Worm (Caenorhabditis elegans): ENCODE data around the gene spig-6.
"Not testable (repeated sequence)": the region's sequence is repeated elsewhere in the genome, so short reads cannot be mapped to it uniquely, and the experiment has no call there.

The spig-6 gene

DNA sequence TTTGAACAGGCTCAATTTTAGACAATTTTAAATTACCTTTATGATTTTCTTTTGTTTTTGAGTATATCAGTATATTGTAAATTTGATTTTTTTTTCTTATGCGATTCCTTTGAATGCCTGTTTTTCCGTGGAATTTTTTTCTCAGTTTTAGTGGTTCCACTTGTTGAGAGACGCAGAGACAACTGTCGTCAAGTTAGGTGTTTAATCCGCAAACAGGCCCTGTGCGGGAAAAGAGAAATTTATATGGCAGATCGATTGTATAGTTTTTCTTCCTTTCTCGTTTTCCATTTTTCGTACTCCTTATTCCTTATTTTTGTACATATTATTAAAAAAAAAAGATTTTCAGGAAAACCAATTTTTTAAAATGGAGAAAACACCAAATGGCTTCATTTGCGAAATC is 17.6 kb downstream of the spig-6 start, which contains the start of gene F36D3.1:
Gene F36D3.1 (plus strand): TSS at position 347 of the 400 bp plus-strand sequence.
- TF ChIP-seq nfya-1 (tag; optimal IDR thresholded peaks at IDR 0.05; ENCODE audit: insufficient read depth) (peak; percentile 70), mml-1 (tag; optimal IDR thresholded peaks at IDR 0.05) (no peak), aly-2 (tag; optimal IDR thresholded peaks at IDR 0.05) (no peak), ceh-28 (tag; optimal IDR thresholded peaks at IDR 0.05) (peak; percentile 36), lin-15B (tag; optimal IDR thresholded peaks at IDR 0.05) (peak; percentile 64), nhr-23 (tag; optimal IDR thresholded peaks at IDR 0.05) (no peak), elt-2 (tag; optimal IDR thresholded peaks at IDR 0.05) (peak; percentile 19), skn-1 (tag; optimal IDR thresholded peaks at IDR 0.05) (peak; percentile 15), tbx-2 (tag; optimal IDR thresholded peaks at IDR 0.05) (no peak), unc-39 (tag; optimal IDR thresholded peaks at IDR 0.05) (no peak), snpc-4 (tag; optimal IDR thresholded peaks at IDR 0.05) (peak; percentile 70), hmg-11 (tag; optimal IDR thresholded peaks at IDR 0.05) (peak; percentile 22), egl-5 (tag; optimal IDR thresholded peaks at IDR 0.05) (no peak), nhr-12 (tag; optimal IDR thresholded peaks at IDR 0.05) (no peak), fkh-2 (tag; optimal IDR thresholded peaks at IDR 0.05) (no peak), pha-4 (tag; optimal IDR thresholded peaks at IDR 0.05) (peak; percentile 58), nhr-67 (tag; optimal IDR thresholded peaks at IDR 0.05) (no peak)

ce11 chrV:16503164-16503563 is 21.8 kb downstream of the spig-6 start, which contains the start of gene F36D3.14:
Gene F36D3.14 (minus strand): TSS chrV:16503264.
- TF ChIP-seq nhr-77 (tag; optimal IDR thresholded peaks at IDR 0.05) (no peak), zag-1 (tag; optimal IDR thresholded peaks at IDR 0.05) (no peak), ceh-9 (tag; optimal IDR thresholded peaks at IDR 0.05) (no peak), sea-2 (GFP tag; optimal IDR thresholded peaks at IDR 0.05) (no peak), nhr-25 (tag; optimal IDR thresholded peaks at IDR 0.05) (no peak)

- TF ChIP-seq elt-2 (tag; optimal IDR thresholded peaks at IDR 0.05) (no peak), ztf-4 (tag; optimal IDR thresholded peaks at IDR 0.05) (no peak), fkh-10 (GFP tag; optimal IDR thresholded peaks at IDR 0.05) (no peak), pha-4 (tag; optimal IDR thresholded peaks at IDR 0.05) (no peak), ceh-82 (tag; optimal IDR thresholded peaks at IDR 0.05) (no peak), aly-2 (tag; optimal IDR thresholded peaks at IDR 0.05) (no peak)
These were observed 24.4 kb downstream of the spig-6 start, which contains the start of gene nhr-54 for ce11 chrV:16505828-16506227. Gene nhr-54 (minus strand): TSS chrV:16505928.

ce11 chrV:16506650-16507049 is 25.3 kb downstream of the spig-6 start:
- TF ChIP-seq pqm-1 (tag; optimal IDR thresholded peaks at IDR 0.05) (no peak), pha-4 (tag; optimal IDR thresholded peaks at IDR 0.05) (peak; percentile 49)

DNA sequence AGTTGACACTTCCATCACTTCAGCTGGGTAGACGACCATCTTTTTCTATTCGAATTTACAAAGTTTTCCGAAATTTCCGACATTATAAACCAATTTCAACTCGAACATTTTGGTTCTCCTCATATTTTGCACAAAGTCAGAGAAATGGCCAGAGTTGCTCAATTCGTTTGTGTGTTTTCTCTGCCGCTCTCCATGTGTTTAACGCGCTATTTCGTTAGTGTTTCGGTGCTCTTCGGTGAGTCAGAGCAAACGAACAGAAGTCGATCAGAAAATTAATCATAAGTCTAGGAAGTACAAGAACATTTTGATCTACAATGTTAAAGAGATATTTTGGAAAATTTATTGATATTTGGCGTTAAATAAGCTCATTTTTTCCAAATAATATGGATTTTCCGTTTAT is 27.3 kb downstream of the spig-6 start, which contains the start of gene srr-3:
Gene srr-3 (minus strand): TSS at position 101 of the 400 bp plus-strand sequence.
- TF ChIP-seq nhr-28 (tag; optimal IDR thresholded peaks at IDR 0.05): no peak
- TF ChIP-seq lin-39 (tag; optimal IDR thresholded peaks at IDR 0.05): no peak
- no peak for TF ChIP-seq egl-5 (tag; optimal IDR thresholded peaks at IDR 0.05)
- no peak for TF ChIP-seq tbx-2 (tag; optimal IDR thresholded peaks at IDR 0.05)
- no peak for TF ChIP-seq nhr-23 (tag; optimal IDR thresholded peaks at IDR 0.05)
- TF ChIP-seq ceh-82 (tag; optimal IDR thresholded peaks at IDR 0.05): no peak
- no peak for TF ChIP-seq snpc-4 (tag; optimal IDR thresholded peaks at IDR 0.05)

- TF ChIP-seq nhr-237, egl-5, elt-2 (tag; optimal IDR thresholded peaks at IDR 0.05): not testable (repeated sequence)
These were observed 33.8 kb downstream of the spig-6 start, which contains the start of gene F36D3.5 for ce11 chrV:16515140-16515539. Gene F36D3.5 (minus strand): TSS chrV:16515240.

- TF ChIP-seq lin-39 (tag; optimal IDR thresholded peaks at IDR 0.05): no peak
- no peak for TF ChIP-seq mml-1 (tag; optimal IDR thresholded peaks at IDR 0.05)
- TF ChIP-seq egl-27 (tag; optimal IDR thresholded peaks at IDR 0.05): no peak
- TF ChIP-seq elt-1 (tag; optimal IDR thresholded peaks at IDR 0.05): no peak
- TF ChIP-seq ceh-82 (tag; optimal IDR thresholded peaks at IDR 0.05): no peak
These were observed 36.2 kb downstream of the spig-6 start, which contains the start of gene F36D3.4 for ce11 chrV:16517619-16518018. Gene F36D3.4 (minus strand): TSS chrV:16517719.

Measured in whole organism, L3 larva.